Worm (Caenorhabditis elegans) whole organism, L4/young adult: ENCODE measurements around the gene F59D12.3.

Experiments used
- W03F9.2 ChIP-seq: fragments of 150-350 bp; optimal IDR thresholded peaks from 2 replicates; lab custom pipeline; 2014; ENCODE audit warnings: missing biosample characterization, missing genetic modification characterization
- dao-5 ChIP-seq: sonication (generic microtip); optimal IDR thresholded peaks from 2 replicates; lab custom pipeline; 2016; ENCODE audit warnings: missing genotype, missing genetic modification characterization, moderate library complexity, missing compliant biosample characterization
- him-1 ChIP-seq: sonication (generic microtip); optimal IDR thresholded peaks from 2 replicates; lab custom pipeline; 2016; ENCODE audit warnings: missing genotype, missing genetic modification reagents, missing genetic modification characterization, missing compliant biosample characterization

DNA sequence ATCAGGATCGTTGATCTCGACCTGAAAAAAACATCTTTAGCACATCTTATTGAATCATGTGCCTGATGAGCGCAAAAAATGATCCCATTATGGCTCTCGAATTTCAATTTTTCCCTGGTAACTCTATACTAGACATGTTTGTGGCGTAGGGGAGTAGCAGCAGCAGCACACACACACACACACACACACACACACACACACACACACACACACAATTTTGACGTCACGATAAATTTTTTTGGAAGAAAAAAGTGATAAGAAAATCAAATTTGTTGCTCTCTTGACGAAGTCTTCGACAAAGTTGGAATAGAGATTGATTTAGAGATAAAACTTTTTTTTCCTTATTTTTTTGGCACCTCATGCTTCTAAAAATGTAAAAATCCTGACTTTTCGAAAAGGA is 21.2 kb downstream of the F59D12.3 start:
- TF ChIP-seq him-1 (tag; lab: Kevin White, UChicago) (no peak), dao-5 (tag; lab: Kevin White, UChicago) (no peak), W03F9.2 (tag; lab: Kevin White, UChicago) (no peak)
